Worm (Caenorhabditis elegans) whole organism, L2 larva: ENCODE data around the gene B0361.4.

Experiments
- alr-1 ChIP-seq: fragments of 150-350 bp; optimal IDR thresholded peaks from 2 replicates; lab custom pipeline; 2014; ENCODE audit warnings: missing biosample characterization, missing genetic modification characterization
- aly-2 ChIP-seq: fragments of 150-350 bp; optimal IDR thresholded peaks from 2 replicates; lab custom pipeline; 2014; ENCODE audit warnings: missing biosample characterization, missing genetic modification characterization
- ama-1 ChIP-seq: fragments of 150-350 bp; optimal IDR thresholded peaks from 2 replicates; lab custom pipeline; 2018; ENCODE audit warnings: inconsistent platforms
- nhr-237 ChIP-seq: fragments of 150-350 bp; optimal IDR thresholded peaks from 2 replicates; lab custom pipeline; 2014; ENCODE audit warnings: missing biosample characterization, missing genetic modification characterization
- skn-1 ChIP-seq: sonication (generic microtip); optimal IDR thresholded peaks from 2 replicates; lab custom pipeline; 2017; ENCODE audit warnings: missing biosample characterization, missing genetic modification characterization
- snpc-4 ChIP-seq: fragments of 150-350 bp; optimal IDR thresholded peaks from 2 replicates; lab custom pipeline; 2014; ENCODE audit warnings: missing biosample characterization, missing genetic modification characterization
- unc-39 ChIP-seq: fragments of 150-350 bp; optimal IDR thresholded peaks from 2 replicates; lab custom pipeline; 2014; ENCODE audit warnings: missing biosample characterization, missing genetic modification characterization
- unc-62 ChIP-seq: fragments of 150-350 bp; optimal IDR thresholded peaks from 2 replicates; lab custom pipeline; 2014; ENCODE audit warnings: missing biosample characterization, missing genetic modification reagents, missing genetic modification characterization

ce11 chrIII:7239416-7239815 lies 19.4 kb upstream of the B0361.4 start:
- no peak for TF ChIP-seq unc-62 (GFP tag; lab: Kevin White, UChicago)
- no peak for TF ChIP-seq skn-1 (tag; lab: Kevin White, UChicago)
- no peak for TF ChIP-seq alr-1 (tag; lab: Kevin White, UChicago)
- no peak for TF ChIP-seq snpc-4
- no peak for TF ChIP-seq unc-39 (tag; lab: Kevin White, UChicago)
- no peak for TF ChIP-seq aly-2 (tag; lab: Kevin White, UChicago)
- TF ChIP-seq nhr-237 (tag; lab: Kevin White, UChicago), result no peak
- TF ChIP-seq ama-1 (lab: Kevin White, UChicago), result no peak
